Worm (Caenorhabditis elegans): ENCODE measurements around the gene npp-23.

ce11 chrIV:8830591-8830990, 38.9 kb downstream of the npp-23 start, which contains the start of gene T28C6.8:
- TF ChIP-seq snpc-4 (tag; optimal IDR thresholded peaks at IDR 0.05) = no peak
- TF ChIP-seq unc-62 (GFP tag; optimal IDR thresholded peaks at IDR 0.05) = no peak
- no peak for TF ChIP-seq pha-4 (tag; optimal IDR thresholded peaks at IDR 0.05)
- no peak for TF ChIP-seq elt-1 (tag; optimal IDR thresholded peaks at IDR 0.05; ENCODE audit: borderline replicate concordance, insufficient read depth)
- no peak for TF ChIP-seq drap-1 (GFP tag; optimal IDR thresholded peaks at IDR 0.05)
- no peak for TF ChIP-seq nhr-12 (tag; optimal IDR thresholded peaks at IDR 0.05)
- no peak for TF ChIP-seq lin-32 (GFP tag; optimal IDR thresholded peaks at IDR 0.05)
- no peak for TF ChIP-seq mab-5 (tag; optimal IDR thresholded peaks at IDR 0.05)
- no peak for TF ChIP-seq nhr-237 (tag; optimal IDR thresholded peaks at IDR 0.05)
- no peak for TF ChIP-seq nhr-28 (tag; optimal IDR thresholded peaks at IDR 0.05)
- no peak for TF ChIP-seq ces-1 (GFP tag; optimal IDR thresholded peaks at IDR 0.05)
- no peak for TF ChIP-seq lsy-2 (tag; optimal IDR thresholded peaks at IDR 0.05)

Measured in whole organism, mixed stage, embryonic.